Worm (Caenorhabditis elegans) whole organism, L3 larva: ENCODE measurements around the gene apt-9.

ENCODE experiments used
- ZK546.5 ChIP-seq: sonication (generic microtip); optimal IDR thresholded peaks from 2 replicates; lab custom pipeline; 2017; ENCODE audit warnings: missing biosample characterization, missing genetic modification characterization
- ama-1 ChIP-seq: fragments of 150-350 bp; optimal IDR thresholded peaks from 2 replicates; lab custom pipeline; 2018
- ceh-16 ChIP-seq: sonication (generic microtip); optimal IDR thresholded peaks from 2 replicates; lab custom pipeline; 2017; ENCODE audit warnings: missing biosample characterization, missing genetic modification characterization
- ceh-28 ChIP-seq: fragments of 150-350 bp; optimal IDR thresholded peaks from 2 replicates; lab custom pipeline; 2014; ENCODE audit warnings: missing biosample characterization, missing genetic modification reagents, missing genetic modification characterization
- daf-12 ChIP-seq: fragments of 150-350 bp; optimal IDR thresholded peaks from 2 replicates; lab custom pipeline; 2014; ENCODE audit warnings: missing biosample characterization, missing genetic modification reagents, missing genetic modification characterization
- egl-27 ChIP-seq: sonication (generic microtip); optimal IDR thresholded peaks from 4 replicates; lab custom pipeline; 2017; ENCODE audit warnings: missing biosample characterization, missing genetic modification reagents, missing genetic modification characterization
- egl-5 ChIP-seq: fragments of 150-350 bp; optimal IDR thresholded peaks from 2 replicates; lab custom pipeline; 2017; ENCODE audit warnings: missing biosample characterization, missing genetic modification reagents, missing genetic modification characterization, inconsistent platforms
- elt-1 ChIP-seq: fragments of 150-350 bp; optimal IDR thresholded peaks from 2 replicates; lab custom pipeline; 2014; ENCODE audit warnings: missing biosample characterization, missing genetic modification characterization
- elt-2 ChIP-seq: sonication (generic microtip); optimal IDR thresholded peaks from 2 replicates; lab custom pipeline; 2016; ENCODE audit warnings: missing genetic modification reagents, mild to moderate bottlenecking, missing genetic modification characterization, missing compliant biosample characterization
- elt-3 ChIP-seq, 3 experiments: fragments of 150-350 bp in 1 of 3; sonication (generic microtip) in 2 of 3; optimal IDR thresholded peaks; 2 replicates in 2 of 3; 4 replicates in 1 of 3; lab custom pipeline; 2014 to 2017; ENCODE audit warnings: missing biosample characterization in 3 of 3, missing genetic modification characterization in 3 of 3
- eor-1 ChIP-seq, 2 experiments: fragments of 150-350 bp; optimal IDR thresholded peaks; 2 replicates each; lab custom pipeline; 2014 to 2018; ENCODE audit warnings: missing biosample characterization in 2 of 2, missing genetic modification characterization in 2 of 2
- fkh-10 ChIP-seq: sonication (generic microtip); optimal IDR thresholded peaks from 2 replicates; lab custom pipeline; 2017; ENCODE audit warnings: missing biosample characterization, missing genetic modification reagents, missing genetic modification characterization
- fkh-2 ChIP-seq: fragments of 150-350 bp; optimal IDR thresholded peaks from 2 replicates; lab custom pipeline; 2014; ENCODE audit warnings: missing biosample characterization, missing genetic modification reagents, missing genetic modification characterization
- fos-1 ChIP-seq: fragments of 150-350 bp; optimal IDR thresholded peaks from 2 replicates; lab custom pipeline; 2014; ENCODE audit warnings: missing biosample characterization, missing genetic modification characterization
- lin-39 ChIP-seq: fragments of 150-350 bp; optimal IDR thresholded peaks from 2 replicates; lab custom pipeline; 2018; ENCODE audit warnings: missing biosample characterization, missing genetic modification reagents, missing genetic modification characterization
- lsy-12 ChIP-seq: sonication (generic microtip); optimal IDR thresholded peaks from 2 replicates; lab custom pipeline; 2016; ENCODE audit warnings: mild to moderate bottlenecking, missing genetic modification characterization, missing compliant biosample characterization
- mdl-1 ChIP-seq: fragments of 150-350 bp; optimal IDR thresholded peaks from 2 replicates; lab custom pipeline; 2014; ENCODE audit warnings: missing biosample characterization, missing genetic modification characterization
- mml-1 ChIP-seq: fragments of 150-350 bp; sonication (generic microtip); optimal IDR thresholded peaks from 3 replicates; lab custom pipeline; 2014; ENCODE audit warnings: missing biosample characterization, missing genetic modification characterization
- nfya-1 ChIP-seq: sonication (generic microtip); optimal IDR thresholded peaks from 2 replicates; lab custom pipeline; 2017; ENCODE audit warnings: missing genetic modification characterization, mild to moderate bottlenecking, missing compliant biosample characterization, antibody characterized with exemption, moderate library complexity; ENCODE audit not compliant: insufficient read depth
- nhr-11 ChIP-seq: fragments of 150-350 bp; optimal IDR thresholded peaks from 2 replicates; lab custom pipeline; 2014; ENCODE audit warnings: missing biosample characterization, missing genetic modification characterization
- nhr-23 ChIP-seq: fragments of 150-350 bp; optimal IDR thresholded peaks from 2 replicates; lab custom pipeline; 2014; ENCODE audit warnings: missing biosample characterization, missing genetic modification reagents, missing genetic modification characterization
- nhr-25 ChIP-seq: sonication (generic microtip); optimal IDR thresholded peaks from 2 replicates; lab custom pipeline; 2017; ENCODE audit warnings: missing biosample characterization, missing genetic modification characterization
- nhr-43 ChIP-seq: sonication (generic microtip); optimal IDR thresholded peaks from 2 replicates; lab custom pipeline; 2016; ENCODE audit warnings: mild to moderate bottlenecking, missing genetic modification characterization, missing compliant biosample characterization; ENCODE audit not compliant: poor library complexity, severe bottlenecking
- nhr-67 ChIP-seq: fragments of 150-350 bp; optimal IDR thresholded peaks from 2 replicates; lab custom pipeline; 2014; ENCODE audit warnings: missing biosample characterization, missing genetic modification characterization
- sea-2 ChIP-seq: fragments of 150-350 bp; sonication (generic microtip); optimal IDR thresholded peaks from 4 replicates; lab custom pipeline; 2014; ENCODE audit warnings: missing biosample characterization, missing genetic modification reagents, missing genetic modification characterization
- skn-1 ChIP-seq: fragments of 150-350 bp; optimal IDR thresholded peaks from 2 replicates; lab custom pipeline; 2014; ENCODE audit warnings: missing biosample characterization, missing genetic modification characterization
- snpc-4 ChIP-seq: fragments of 150-350 bp; optimal IDR thresholded peaks from 2 replicates; lab custom pipeline; 2014; ENCODE audit warnings: missing biosample characterization, missing genetic modification characterization
- tbx-2 ChIP-seq: sonication (generic microtip); optimal IDR thresholded peaks from 2 replicates; lab custom pipeline; 2016; ENCODE audit warnings: mild to moderate bottlenecking, missing genetic modification characterization, missing compliant biosample characterization
- unc-39 ChIP-seq: sonication (generic microtip); optimal IDR thresholded peaks from 4 replicates; lab custom pipeline; 2017; ENCODE audit warnings: missing biosample characterization, missing genetic modification characterization
- unc-62 ChIP-seq: fragments of 150-350 bp; sonication (generic microtip); optimal IDR thresholded peaks from 4 replicates; lab custom pipeline; 2014; ENCODE audit warnings: missing biosample characterization, missing genetic modification reagents, missing genetic modification characterization
- ztf-11 ChIP-seq: fragments of 150-350 bp; optimal IDR thresholded peaks from 2 replicates; lab custom pipeline; 2014; ENCODE audit warnings: missing biosample characterization, missing genetic modification characterization

The apt-9 gene

DNA sequence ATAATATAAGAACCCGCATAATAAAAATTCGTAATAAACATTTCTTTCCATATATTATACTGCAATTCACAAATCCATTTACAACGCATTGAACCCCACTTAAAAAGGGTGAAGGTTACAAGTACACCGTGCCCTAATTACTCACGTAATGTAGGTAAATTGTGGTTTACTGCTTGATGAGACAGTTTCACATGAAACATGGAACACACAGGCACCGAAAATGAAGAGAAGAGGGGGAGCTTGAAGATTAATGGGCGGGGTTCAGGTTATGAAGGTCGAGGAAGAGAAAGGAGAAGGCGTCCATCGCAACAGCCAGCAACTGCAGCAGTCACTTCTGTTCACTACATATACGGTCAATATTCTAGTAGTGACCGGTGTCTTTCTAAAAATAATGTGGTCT is 8.6 kb upstream of the apt-9 start, which contains the start of gene lpr-6:
TSS of gene lpr-6 (plus strand) at position 251 of the 400 bp plus-strand sequence.
- TF ChIP-seq nhr-25 (tag; lab: Kevin White, UChicago) (peak; percentile 5), egl-5 (tag; lab: Kevin White, UChicago) (no peak), lsy-12 (tag; lab: Kevin White, UChicago) (no peak), ama-1 (peak; percentile 11), nhr-23 (tag; lab: Kevin White, UChicago) (peak; percentile 87), nhr-43 (tag; lab: Kevin White, UChicago) (peak; percentile 86), skn-1 (tag; lab: Kevin White, UChicago) (no peak), nhr-11 (no peak)

DNA sequence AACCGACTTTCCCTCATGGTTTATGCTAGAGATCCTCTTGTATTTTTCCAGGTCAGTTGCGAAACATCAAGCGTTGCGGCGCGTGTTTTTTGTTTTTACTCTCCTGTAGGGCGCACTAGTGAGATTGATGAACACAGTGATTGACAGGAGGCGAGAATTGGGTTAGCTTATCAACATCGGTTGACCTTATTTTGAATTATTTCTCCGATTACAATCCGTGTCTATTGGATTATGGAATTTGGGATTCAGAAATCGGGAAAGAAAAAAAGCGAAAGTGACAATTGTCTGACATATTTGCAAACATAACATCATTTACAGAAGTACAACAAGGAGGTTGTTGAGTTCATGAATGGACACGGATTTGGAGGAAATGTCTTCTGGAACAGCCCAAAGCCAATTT is 7.4 kb upstream of the apt-9 start:
- peak; percentile 96 for TF ChIP-seq nhr-23 (tag; lab: Kevin White, UChicago)
- peak; percentile 14 for TF ChIP-seq nhr-43 (tag; lab: Kevin White, UChicago)
- TF ChIP-seq tbx-2 (tag; lab: Kevin White, UChicago), result no peak
- peak; percentile 65 for TF ChIP-seq ama-1
- no peak for TF ChIP-seq fkh-10 (GFP tag; lab: Kevin White, UChicago)
- peak in 1 of 3 experiments; percentile 26 for TF ChIP-seq elt-3 (tag; optimal IDR thresholded peaks at IDR 0.05; lab: Kevin White, UChicago)
- no peak for TF ChIP-seq ZK546.5 (tag; lab: Kevin White, UChicago)
- TF ChIP-seq sea-2 (GFP tag; lab: Kevin White, UChicago), result no peak

DNA sequence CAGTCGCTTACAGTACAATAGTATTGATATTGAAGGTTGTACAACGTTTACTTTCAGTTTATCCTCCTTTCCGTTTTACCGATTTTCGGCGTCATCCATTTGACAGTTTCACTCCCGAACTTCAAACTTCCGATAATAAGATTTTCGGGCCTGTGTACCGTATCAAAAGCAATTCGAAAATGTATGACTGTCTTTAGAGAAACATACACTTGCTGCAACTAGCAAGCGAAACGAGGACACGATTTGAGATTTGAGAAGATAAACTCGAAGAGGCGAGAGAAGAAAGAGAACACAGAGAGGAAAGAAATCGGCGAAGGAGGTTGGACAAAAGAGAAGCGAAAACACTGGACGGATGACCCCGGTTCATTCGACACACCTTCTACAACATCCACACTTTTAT is 6.4 kb upstream of the apt-9 start, which contains the start of gene lpr-5:
TSS of gene lpr-5 (plus strand) at position 220 of the 400 bp plus-strand sequence.
- peak; percentile 57 for TF ChIP-seq nhr-25 (tag; lab: Kevin White, UChicago)
- no peak for TF ChIP-seq elt-2
- peak; percentile 82 for TF ChIP-seq nhr-23 (tag; lab: Kevin White, UChicago)
- peak; percentile 5 for TF ChIP-seq elt-1
- TF ChIP-seq mdl-1, result no peak
- TF ChIP-seq nhr-43 (tag; lab: Kevin White, UChicago), result peak; percentile 8
- no peak for TF ChIP-seq nfya-1 (tag; lab: Kevin White, UChicago)
- TF ChIP-seq, all 47 proteins: peak for 4

DNA sequence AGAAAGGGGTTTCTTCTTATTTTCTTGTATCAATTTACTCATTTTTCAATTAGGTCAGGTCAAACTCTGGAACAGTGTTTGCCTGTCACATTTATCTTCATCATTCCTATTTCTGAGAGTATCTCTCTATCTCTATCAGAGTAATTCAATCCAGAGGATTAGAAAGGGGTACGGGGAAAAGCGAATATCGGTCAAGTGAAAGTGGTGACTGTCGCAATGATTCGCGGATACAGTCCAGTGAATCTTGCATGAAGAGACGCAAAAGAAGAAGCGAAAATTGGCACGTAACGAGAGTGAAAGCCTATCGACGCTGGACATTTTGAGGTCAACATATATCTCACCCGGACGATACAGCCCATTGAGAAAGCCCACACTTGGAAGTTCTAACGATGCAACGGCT is 3.5 kb upstream of the apt-9 start, which contains the start of gene lpr-4:
TSS of gene lpr-4 (plus strand) at position 328 of the 400 bp plus-strand sequence.
- TF ChIP-seq nhr-25 (tag; lab: Kevin White, UChicago), result peak; percentile 49
- TF ChIP-seq fkh-2 (tag; lab: Kevin White, UChicago), result no peak
- TF ChIP-seq nhr-67 (tag; lab: Kevin White, UChicago), result no peak
- TF ChIP-seq mml-1, result no peak
- no peak for TF ChIP-seq ama-1
- peak; percentile 60 for TF ChIP-seq unc-62 (GFP tag; lab: Kevin White, UChicago)
- TF ChIP-seq nhr-43 (tag; lab: Kevin White, UChicago), result peak; percentile 56
- no peak for TF ChIP-seq skn-1 (tag; lab: Kevin White, UChicago)
- peak; percentile 99 for TF ChIP-seq nhr-23 (tag; lab: Kevin White, UChicago)
- TF ChIP-seq ceh-28 (tag; lab: Kevin White, UChicago), result no peak

DNA sequence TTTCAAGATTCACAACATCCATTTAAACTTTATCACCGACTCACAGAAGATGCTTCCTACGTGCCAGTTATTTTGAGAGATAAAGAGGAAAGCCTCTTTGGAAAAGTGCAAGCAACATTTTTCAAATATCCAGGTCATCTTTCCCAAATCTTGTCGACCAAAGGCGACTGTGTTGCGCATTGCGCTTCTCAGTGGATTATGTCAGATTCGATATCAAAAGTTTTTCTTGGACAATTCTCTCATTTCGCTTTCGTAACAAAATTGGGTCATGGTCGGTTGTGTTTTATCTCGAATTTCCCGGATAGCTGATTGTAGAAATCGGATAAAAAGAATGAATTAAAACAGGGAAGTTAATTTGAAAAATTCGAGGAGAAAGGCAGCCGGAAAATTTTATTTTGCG is 1.1 kb upstream of the apt-9 start:
- TF ChIP-seq ZK546.5 (tag; lab: Kevin White, UChicago) (no peak), nhr-23 (tag; lab: Kevin White, UChicago) (peak; percentile 93), nhr-43 (tag; lab: Kevin White, UChicago) (peak; percentile 27)

DNA sequence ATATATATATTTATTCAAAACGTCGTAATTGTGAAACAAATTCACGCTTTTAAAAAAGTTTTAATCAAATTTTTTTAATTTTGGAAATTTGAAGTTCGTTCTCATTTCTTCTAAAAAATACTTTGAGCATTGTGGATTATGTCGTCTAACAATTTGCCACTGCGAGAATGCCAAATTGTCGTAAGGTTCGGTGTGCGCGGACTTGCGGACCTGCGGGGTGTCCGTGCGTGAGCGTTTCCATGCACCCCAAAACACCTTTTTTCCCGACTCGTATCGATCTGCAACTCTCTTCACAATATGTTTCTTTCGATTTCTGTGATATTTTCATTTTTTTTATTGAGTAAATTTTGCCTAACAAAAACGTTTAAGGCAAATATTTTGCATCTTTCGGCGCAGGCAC is 4.4 kb downstream of the apt-9 start:
- TF ChIP-seq elt-3 (tag; optimal IDR thresholded peaks at IDR 0.05; lab: Kevin White, UChicago) (no peak), fos-1 (tag; lab: Kevin White, UChicago) (no peak), elt-2 (no peak), lin-39 (tag; lab: Kevin White, UChicago) (no peak), nfya-1 (tag; lab: Kevin White, UChicago) (peak; percentile 10), daf-12 (tag; lab: Kevin White, UChicago) (no peak)

DNA sequence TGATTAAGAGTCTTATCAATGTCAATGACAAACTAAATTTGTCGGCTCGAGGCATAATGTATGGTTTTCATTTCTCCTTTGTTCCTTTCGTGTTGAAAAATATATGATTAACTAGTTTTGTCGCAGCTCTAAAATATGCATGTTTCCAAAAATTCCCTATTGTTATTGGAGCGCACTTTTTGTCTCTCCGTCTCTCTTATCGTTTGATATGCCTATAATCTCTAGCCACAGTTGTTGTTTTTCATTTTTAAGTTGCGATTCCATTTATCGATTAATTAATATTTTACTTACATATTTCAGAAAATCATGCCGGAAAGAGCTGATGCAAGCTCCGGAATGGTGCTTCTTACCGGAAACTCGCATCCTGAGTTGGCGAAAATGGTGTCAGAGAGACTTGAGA is 5.0 kb downstream of the apt-9 start, which contains the start of gene W04G3.5:
TSS of gene W04G3.5 (plus strand) at position 301 of the 400 bp plus-strand sequence.
- no peak for TF ChIP-seq nfya-1 (tag; lab: Kevin White, UChicago)
- no peak for TF ChIP-seq lsy-12 (tag; lab: Kevin White, UChicago)
- no peak for TF ChIP-seq unc-39
- no peak for TF ChIP-seq nhr-43 (tag; lab: Kevin White, UChicago)
- no peak for TF ChIP-seq elt-1
- TF ChIP-seq eor-1 (tag; optimal IDR thresholded peaks at IDR 0.05; lab: Kevin White, UChicago), result no peak
- no peak for TF ChIP-seq ztf-11 (tag; lab: Kevin White, UChicago)
- no peak for TF ChIP-seq ama-1
- TF ChIP-seq snpc-4, result no peak
- TF ChIP-seq egl-27, result no peak
- no peak for TF ChIP-seq fkh-10 (GFP tag; lab: Kevin White, UChicago)
- no peak for TF ChIP-seq ceh-16 (tag; lab: Kevin White, UChicago)
